Worm (Caenorhabditis elegans) whole organism, mixed stage, embryonic: ENCODE results near the gene R04B5.5.

Experiments
- M03D4.4 ChIP-seq: sonication (generic microtip); optimal IDR thresholded peaks from 2 replicates; lab custom pipeline; 2017; ENCODE audit warnings: mild to moderate bottlenecking, missing genetic modification characterization, missing compliant biosample characterization
- bed-3 ChIP-seq: fragments of 200-800 bp; sonication (Bioruptor generic); optimal IDR thresholded peaks from 3 replicates; lab custom pipeline; 2018; ENCODE audit warnings: mild to moderate bottlenecking, missing genetic modification characterization, moderate library complexity, missing compliant biosample characterization
- blmp-1 ChIP-seq: fragments of 150-350 bp; optimal IDR thresholded peaks from 2 replicates; lab custom pipeline; 2014; ENCODE audit warnings: missing biosample characterization, missing genetic modification characterization
- ceh-39 ChIP-seq: fragments of 150-350 bp; optimal IDR thresholded peaks from 2 replicates; lab custom pipeline; 2014; ENCODE audit warnings: missing biosample characterization, missing genetic modification characterization
- ceh-83 ChIP-seq: fragments of 200-800 bp; sonication (Bioruptor generic); optimal IDR thresholded peaks from 2 replicates; lab custom pipeline; 2018; ENCODE audit warnings: mild to moderate bottlenecking, missing genetic modification characterization, missing compliant biosample characterization
- ces-1 ChIP-seq: fragments of 150-350 bp; optimal IDR thresholded peaks from 2 replicates; lab custom pipeline; 2014; ENCODE audit warnings: missing biosample characterization, missing genetic modification reagents, missing genetic modification characterization
- cnd-1 ChIP-seq: fragments of 200-800 bp; sonication (Bioruptor generic); optimal IDR thresholded peaks from 2 replicates; lab custom pipeline; 2018; ENCODE audit warnings: mild to moderate bottlenecking, missing genetic modification characterization, missing compliant biosample characterization
- drap-1 ChIP-seq: fragments of 200-800 bp; sonication (Bioruptor generic); optimal IDR thresholded peaks from 3 replicates; lab custom pipeline; 2018; ENCODE audit warnings: mild to moderate bottlenecking, missing genetic modification characterization, missing compliant biosample characterization
- elt-1 ChIP-seq: sonication (generic microtip); optimal IDR thresholded peaks from 2 replicates; lab custom pipeline; 2017; ENCODE audit warnings: missing genetic modification characterization, mild to moderate bottlenecking, missing compliant biosample characterization, antibody characterized with exemption, moderate library complexity, borderline replicate concordance; ENCODE audit not compliant: insufficient read depth
- elt-3 ChIP-seq: fragments of 150-350 bp; optimal IDR thresholded peaks from 2 replicates; lab custom pipeline; 2014; ENCODE audit warnings: missing biosample characterization, missing genetic modification characterization
- ham-2 ChIP-seq: fragments of 200-800 bp; sonication (Bioruptor generic); optimal IDR thresholded peaks from 2 replicates; lab custom pipeline; 2018; ENCODE audit warnings: mild to moderate bottlenecking, missing genetic modification characterization, missing compliant biosample characterization
- hlh-1 ChIP-seq: fragments of 150-350 bp; optimal IDR thresholded peaks from 2 replicates; lab custom pipeline; 2014; ENCODE audit warnings: missing biosample characterization, missing genetic modification reagents, missing genetic modification characterization
- lin-13 ChIP-seq: fragments of 150-350 bp; optimal IDR thresholded peaks from 2 replicates; lab custom pipeline; 2014; ENCODE audit warnings: missing biosample characterization, missing genetic modification characterization
- lin-32 ChIP-seq: fragments of 200-800 bp; sonication (Bioruptor generic); optimal IDR thresholded peaks from 2 replicates; lab custom pipeline; 2018; ENCODE audit warnings: mild to moderate bottlenecking, missing genetic modification characterization, missing compliant biosample characterization
- lsy-2 ChIP-seq: fragments of 150-350 bp; optimal IDR thresholded peaks from 2 replicates; lab custom pipeline; 2014; ENCODE audit warnings: missing biosample characterization, missing genetic modification characterization
- mab-5 ChIP-seq: fragments of 150-350 bp; optimal IDR thresholded peaks from 2 replicates; lab custom pipeline; 2014; ENCODE audit warnings: missing biosample characterization, missing genetic modification characterization
- mls-2 ChIP-seq: sonication (generic microtip); optimal IDR thresholded peaks from 2 replicates; lab custom pipeline; 2016; ENCODE audit warnings: mild to moderate bottlenecking, missing genetic modification characterization, moderate library complexity, missing compliant biosample characterization
- nhr-12 ChIP-seq: fragments of 150-350 bp; optimal IDR thresholded peaks from 2 replicates; lab custom pipeline; 2014; ENCODE audit warnings: missing biosample characterization, missing genetic modification characterization
- nhr-2 ChIP-seq: fragments of 150-350 bp; optimal IDR thresholded peaks from 2 replicates; lab custom pipeline; 2014; ENCODE audit warnings: missing biosample characterization, missing genetic modification characterization
- nhr-28 ChIP-seq: fragments of 150-350 bp; optimal IDR thresholded peaks from 2 replicates; lab custom pipeline; 2014; ENCODE audit warnings: missing biosample characterization, missing genetic modification characterization
- nhr-76 ChIP-seq: sonication (generic microtip); optimal IDR thresholded peaks from 2 replicates; lab custom pipeline; 2017; ENCODE audit warnings: missing biosample characterization, missing genetic modification characterization
- pha-4 ChIP-seq: fragments of 150-350 bp; optimal IDR thresholded peaks from 2 replicates; lab custom pipeline; 2018; ENCODE audit warnings: missing biosample characterization, missing genetic modification reagents, missing genetic modification characterization
- sem-2 ChIP-seq: fragments of 200-800 bp; sonication (Bioruptor generic); optimal IDR thresholded peaks from 2 replicates; lab custom pipeline; 2018; ENCODE audit warnings: mild to moderate bottlenecking, missing genetic modification characterization, missing compliant biosample characterization
- snpc-4 ChIP-seq: fragments of 150-350 bp; optimal IDR thresholded peaks from 2 replicates; lab custom pipeline; 2014; ENCODE audit warnings: missing biosample characterization, missing genetic modification characterization
- tbx-8 ChIP-seq: fragments of 200-800 bp; sonication (Bioruptor generic); optimal IDR thresholded peaks from 2 replicates; lab custom pipeline; 2018; ENCODE audit warnings: mild to moderate bottlenecking, missing genetic modification characterization, moderate library complexity, missing compliant biosample characterization
- unc-120 ChIP-seq: sonication (generic microtip); optimal IDR thresholded peaks from 2 replicates; lab custom pipeline; 2017; ENCODE audit warnings: missing genetic modification characterization, missing compliant biosample characterization; ENCODE audit not compliant: poor library complexity, severe bottlenecking
- unc-39 ChIP-seq: fragments of 150-350 bp; optimal IDR thresholded peaks from 2 replicates; lab custom pipeline; 2014; ENCODE audit warnings: missing biosample characterization, missing genetic modification characterization
- unc-62 ChIP-seq: fragments of 150-350 bp; optimal IDR thresholded peaks from 2 replicates; lab custom pipeline; 2014; ENCODE audit warnings: missing biosample characterization, missing genetic modification reagents, missing genetic modification characterization
- zip-8 ChIP-seq: fragments of 150-350 bp; optimal IDR thresholded peaks from 2 replicates; lab custom pipeline; 2014; ENCODE audit warnings: missing biosample characterization, missing genetic modification characterization
- ztf-11 ChIP-seq: fragments of 150-350 bp; optimal IDR thresholded peaks from 2 replicates; lab custom pipeline; 2014; ENCODE audit warnings: missing biosample characterization, missing genetic modification characterization

The R04B5.5 gene

ce11 chrV:10111129-10111528, 23.8 kb downstream of the R04B5.5 start:
- TF ChIP-seq lin-13 (tag; lab: Kevin White, UChicago) (no peak), nhr-12 (no peak), ceh-39 (tag; lab: Kevin White, UChicago) (no peak), elt-3 (tag; lab: Kevin White, UChicago) (no peak), unc-62 (GFP tag; lab: Kevin White, UChicago) (no peak), sem-2 (GFP tag; lab: Kevin White, UChicago) (no peak), lsy-2 (tag; lab: Kevin White, UChicago) (no peak), nhr-76 (tag; lab: Kevin White, UChicago) (no peak), mls-2 (tag; lab: Kevin White, UChicago) (no peak), zip-8 (tag; lab: Kevin White, UChicago) (no peak), snpc-4 (tag; lab: Kevin White, UChicago) (no peak), cnd-1 (no peak), ces-1 (GFP tag; lab: Kevin White, UChicago) (no peak), ceh-83 (GFP tag; lab: Kevin White, UChicago) (no peak)

- TF ChIP-seq blmp-1 (tag; lab: Kevin White, UChicago) (no peak), nhr-28 (tag; lab: Kevin White, UChicago) (no peak), nhr-76 (tag; lab: Kevin White, UChicago) (no peak), mls-2 (tag; lab: Kevin White, UChicago) (no peak), zip-8 (tag; lab: Kevin White, UChicago) (no peak), nhr-2 (tag; lab: Kevin White, UChicago) (no peak), M03D4.4 (tag; lab: Kevin White, UChicago) (no peak), lsy-2 (tag; lab: Kevin White, UChicago) (no peak)
- TF ChIP-seq, all 35 proteins: peak for 0
These were observed 24.9 kb downstream of the R04B5.5 start, which contains the start of gene C08B6.3 for ce11 chrV:10112187-10112586. TSS of gene C08B6.3 (minus strand) at chrV:10112287.

- TF ChIP-seq cnd-1 (no peak), ceh-39 (tag; lab: Kevin White, UChicago) (no peak), nhr-12 (no peak), mab-5 (tag; lab: Kevin White, UChicago) (no peak), lin-13 (tag; lab: Kevin White, UChicago) (no peak), lin-32 (GFP tag; lab: Kevin White, UChicago) (no peak), unc-62 (GFP tag; lab: Kevin White, UChicago) (no peak), ztf-11 (tag; lab: Kevin White, UChicago) (no peak), M03D4.4 (tag; lab: Kevin White, UChicago) (no peak), tbx-8 (no peak), bed-3 (no peak), ham-2 (GFP tag; lab: Kevin White, UChicago) (no peak), nhr-28 (tag; lab: Kevin White, UChicago) (no peak), unc-39 (tag; lab: Kevin White, UChicago) (no peak), hlh-1 (tag; lab: Kevin White, UChicago) (no peak)
These were observed 27.0 kb downstream of the R04B5.5 start, which contains the start of gene cht-5 for ce11 chrV:10114329-10114728. TSS of gene cht-5 (plus strand) at chrV:10114629.

ce11 chrV:10117465-10117864, 30.2 kb downstream of the R04B5.5 start, which contains the start of gene C08B6.5:
TSS of gene C08B6.5 (plus strand) at chrV:10117765.
- TF ChIP-seq drap-1 (GFP tag; lab: Kevin White, UChicago), result no peak
- no peak for TF ChIP-seq nhr-12
- TF ChIP-seq pha-4 (tag; lab: Kevin White, UChicago), result no peak
- no peak for TF ChIP-seq mab-5 (tag; lab: Kevin White, UChicago)
- no peak for TF ChIP-seq nhr-2 (tag; lab: Kevin White, UChicago)
- TF ChIP-seq lin-13 (tag; lab: Kevin White, UChicago), result no peak
- TF ChIP-seq elt-3 (tag; lab: Kevin White, UChicago), result no peak
- no peak for TF ChIP-seq nhr-76 (tag; lab: Kevin White, UChicago)
- no peak for TF ChIP-seq ztf-11 (tag; lab: Kevin White, UChicago)

ce11 chrV:10120898-10121297, 33.6 kb downstream of the R04B5.5 start, which contains the start of gene srxa-18:
TSS of gene srxa-18 (minus strand) at chrV:10120997.
- TF ChIP-seq M03D4.4 (tag; lab: Kevin White, UChicago), result no peak
- TF ChIP-seq unc-120, result no peak
- TF ChIP-seq tbx-8, result no peak
- TF ChIP-seq elt-1 (tag; lab: Kevin White, UChicago), result no peak
